Worm (Caenorhabditis elegans): Measurements from ENCODE around the gene F18A11.2.
"Not testable (repeated sequence)": the region's sequence is repeated elsewhere in the genome, so short reads cannot be mapped to it uniquely, and the experiment has no call there.

The F18A11.2 gene

DNA sequence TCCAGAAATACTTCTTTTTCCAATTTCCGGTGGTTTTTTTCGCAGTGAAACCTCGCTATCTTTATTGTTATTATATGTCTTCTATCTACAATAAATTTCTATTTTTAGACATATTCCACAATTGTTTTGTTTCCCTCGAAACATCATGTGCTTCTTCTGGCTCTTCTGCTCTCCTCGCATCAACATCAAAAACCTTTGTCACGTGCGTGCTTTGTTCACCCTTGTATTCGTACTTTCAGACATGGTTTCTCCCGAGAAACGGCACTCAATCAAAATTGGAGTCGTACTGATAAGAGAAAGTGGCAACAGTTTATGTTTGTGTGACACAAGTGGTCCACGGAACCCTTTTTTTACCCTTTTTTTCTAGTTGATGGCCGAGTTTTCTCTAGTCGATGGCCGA lies 46.2 kb downstream of the F18A11.2 start (continued):
- 0 out of 2 replicates have a peak, but pooled peaks have one; percentile 52 for TF ChIP-seq mdt-29 (GFP tag; IDR thresholded peaks at IDR 0.05)
- no peak for TF ChIP-seq F44E2.7 (GFP tag; IDR thresholded peaks at IDR 0.05)
- TF ChIP-seq vab-7 (GFP tag; IDR thresholded peaks at IDR 0.05), result no peak
- peak; percentile 15; the same call in 1 of the 2 replicates for TF ChIP-seq saeg-2 (GFP tag; IDR thresholded peaks at IDR 0.05)
- TF ChIP-seq Y105C5A.15 (GFP tag; IDR thresholded peaks at IDR 0.05), result no peak
- no peak for TF ChIP-seq ama-1 (optimal IDR thresholded peaks at IDR 0.05)
- TF ChIP-seq mdl-1 (tag; optimal IDR thresholded peaks at IDR 0.05), result peak in 1 of 2 experiments; percentile 67
- TF ChIP-seq spr-3 (GFP tag; optimal IDR thresholded peaks at IDR 0.05), result no peak
- no peak for TF ChIP-seq F10B5.3 (tag; optimal IDR thresholded peaks at IDR 0.05)
- TF ChIP-seq T26A8.4 (GFP tag; IDR thresholded peaks at IDR 0.05), result no peak
- no peak for TF ChIP-seq lin-15B (tag; optimal IDR thresholded peaks at IDR 0.05)
- TF ChIP-seq pha-4 (GFP tag; IDR thresholded peaks at IDR 0.05), result 0 out of 2 replicates have a peak, but pooled peaks have one; percentile 15
- no peak for TF ChIP-seq pha-4 (tag; optimal IDR thresholded peaks at IDR 0.05)
- no peak for TF ChIP-seq R02D3.7 (tag; optimal IDR thresholded peaks at IDR 0.05)
- no peak for TF ChIP-seq madf-5 (GFP tag; IDR thresholded peaks at IDR 0.05)
- no peak for TF ChIP-seq lin-39 (tag; optimal IDR thresholded peaks at IDR 0.05)
- no peak for TF ChIP-seq arid-1 (GFP tag; conservative IDR thresholded peaks at IDR 0.05)
- TF ChIP-seq nhr-10 (tag; optimal IDR thresholded peaks at IDR 0.05), result peak; percentile 11
- peak; percentile 9 for TF ChIP-seq lin-13 (GFP tag; optimal IDR thresholded peaks at IDR 0.05)

DNA sequence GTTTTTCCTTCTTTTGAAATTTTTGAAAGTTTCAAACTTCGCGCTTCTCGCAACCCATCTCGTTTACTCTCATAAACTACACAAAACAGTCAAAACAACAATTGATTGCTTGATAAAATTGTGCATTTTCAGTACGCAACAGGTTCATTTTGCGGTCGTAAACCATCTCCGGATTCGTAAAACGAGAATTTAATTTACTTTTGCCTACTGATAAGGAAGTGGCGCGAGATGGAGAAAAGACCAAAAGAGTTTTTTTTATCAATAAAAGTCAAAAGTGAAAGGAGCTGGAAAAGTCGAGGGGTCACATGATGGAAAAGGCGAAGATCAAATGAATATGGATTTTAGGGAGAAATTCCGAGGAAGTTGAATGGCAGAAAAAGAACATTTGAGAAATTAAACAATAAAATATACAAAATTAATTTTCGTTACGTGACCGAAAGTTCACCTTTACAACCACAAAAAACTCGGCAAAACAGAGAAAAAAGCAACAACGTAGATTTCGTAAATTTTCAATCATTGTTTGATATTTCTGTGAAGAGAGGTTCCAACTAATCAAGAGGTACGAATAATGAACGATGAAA lies 47.4 kb downstream of the F18A11.2 start, which contains the start of gene F42G4.6:
TSS of gene F42G4.6 (plus strand) at position 531 of the 581 bp plus-strand sequence.
- TF ChIP-seq lsy-2 (tag; optimal IDR thresholded peaks at IDR 0.05), result no peak
- TF ChIP-seq nhr-48 (tag; optimal IDR thresholded peaks at IDR 0.05), result peak; percentile 77
- peak; percentile 84 for TF ChIP-seq dmd-6 (GFP tag; IDR thresholded peaks at IDR 0.05)
- 0 out of 2 replicates have a peak, but pooled peaks have one; percentile 20 for TF ChIP-seq ceh-20 (GFP tag; IDR thresholded peaks at IDR 0.05)
- no peak for TF ChIP-seq T20F7.1 (GFP tag; optimal IDR thresholded peaks at IDR 0.05)
- TF ChIP-seq lin-13 (GFP tag; optimal IDR thresholded peaks at IDR 0.05), result peak; percentile 27
- TF ChIP-seq nhr-77 (tag; optimal IDR thresholded peaks at IDR 0.05), result peak; percentile 36
- peak; percentile 2 for TF ChIP-seq nhr-102 (tag; optimal IDR thresholded peaks at IDR 0.05)
- TF ChIP-seq php-3 (GFP tag; IDR thresholded peaks at IDR 0.05), result peak; percentile 97
- TF ChIP-seq ceh-82 (tag; optimal IDR thresholded peaks at IDR 0.05), result no peak
- TF ChIP-seq dmd-8 (GFP tag; IDR thresholded peaks at IDR 0.05), result no peak
- peak; percentile 75 for TF ChIP-seq tra-1 (GFP tag; IDR thresholded peaks at IDR 0.05)
- peak; percentile 78 for TF ChIP-seq hlh-11 (tag; optimal IDR thresholded peaks at IDR 0.05)
- TF ChIP-seq hlh-30 (tag; optimal IDR thresholded peaks at IDR 0.05; ENCODE audit: insufficient read depth), result peak; percentile 33
- peak; percentile 71 for TF ChIP-seq nhr-28 (tag; optimal IDR thresholded peaks at IDR 0.05)
- TF ChIP-seq daf-16 (GFP tag; optimal IDR thresholded peaks at IDR 0.05), result no peak
- peak; percentile 90 for TF ChIP-seq daf-16 (tag; optimal IDR thresholded peaks at IDR 0.05)
- TF ChIP-seq daf-12 (tag; optimal IDR thresholded peaks at IDR 0.05), result no peak
- TF ChIP-seq dve-1 (tag; optimal IDR thresholded peaks at IDR 0.05; ENCODE audit: insufficient read depth), result peak; percentile 88
- peak; percentile 79 for TF ChIP-seq pqm-1 (tag; optimal IDR thresholded peaks at IDR 0.05)
- no peak for TF ChIP-seq zfp-2 (tag; optimal IDR thresholded peaks at IDR 0.05)

DNA sequence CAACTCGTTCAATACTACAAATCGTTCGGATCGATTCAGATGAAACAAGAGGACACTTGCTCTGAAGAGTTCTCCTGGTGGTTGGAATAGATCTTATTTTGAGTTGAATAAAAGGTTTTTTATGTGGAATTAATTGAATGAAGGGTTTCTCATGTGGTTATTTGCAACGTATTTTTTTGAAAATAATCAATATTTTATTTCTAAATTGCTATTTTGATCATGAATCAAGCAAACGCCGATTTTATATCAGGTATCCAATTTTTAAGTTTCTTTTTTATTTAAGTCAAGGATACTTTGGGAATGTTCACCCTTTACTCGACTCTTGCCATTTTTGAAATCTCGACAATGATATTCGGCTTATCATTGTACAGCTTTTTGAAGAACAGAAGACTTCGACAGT lies 49.1 kb downstream of the F18A11.2 start, which contains the start of gene Y81G3A.2:
TSS of gene Y81G3A.2 (plus strand) at position 301 of the 400 bp plus-strand sequence.
- TF ChIP-seq jun-1 (tag; optimal IDR thresholded peaks at IDR 0.05); dve-1 (tag; optimal IDR thresholded peaks at IDR 0.05; ENCODE audit: insufficient read depth); fos-1 (tag; optimal IDR thresholded peaks at IDR 0.05): not testable (repeated sequence)

Measured in whole organism, L4 larva.